Worm (Caenorhabditis elegans): ENCODE results near the gene F54D8.6.

DNA sequence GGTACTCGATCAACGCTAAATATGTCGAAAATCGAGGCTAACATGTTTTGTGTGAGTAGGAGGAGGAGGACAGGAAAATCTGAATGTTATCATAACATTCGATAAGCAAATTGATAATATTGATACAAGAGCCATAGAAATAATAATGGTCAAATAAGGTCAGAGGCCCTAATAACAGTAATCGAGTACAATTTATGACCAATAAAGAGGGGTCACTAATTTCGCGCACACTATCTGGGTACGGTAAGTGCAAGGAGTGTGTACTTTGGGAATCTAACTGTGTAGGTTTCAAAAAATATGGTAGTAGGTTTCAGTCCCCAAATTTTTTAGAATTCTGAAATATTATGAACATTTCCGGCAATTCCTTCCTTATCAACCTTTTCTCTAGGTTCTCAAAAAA, 40.7 kb downstream of the F54D8.6 start:
- TF ChIP-seq egl-27 (tag; optimal IDR thresholded peaks at IDR 0.05) (no peak), pqm-1 (tag; optimal IDR thresholded peaks at IDR 0.05) (no peak), swsn-7 (tag; optimal IDR thresholded peaks at IDR 0.05) (no peak), nhr-11 (tag; optimal IDR thresholded peaks at IDR 0.05) (no peak), ztf-11 (tag; optimal IDR thresholded peaks at IDR 0.05) (no peak), nhr-77 (tag; optimal IDR thresholded peaks at IDR 0.05) (no peak), aly-2 (tag; optimal IDR thresholded peaks at IDR 0.05) (no peak), elt-3 (tag; optimal IDR thresholded peaks at IDR 0.05) (no peak), ama-1 (optimal IDR thresholded peaks at IDR 0.05) (no peak), unc-86 (tag; optimal IDR thresholded peaks at IDR 0.05) (no peak), ceh-82 (tag; optimal IDR thresholded peaks at IDR 0.05) (no peak), lin-39 (tag; optimal IDR thresholded peaks at IDR 0.05) (no peak), mab-9 (GFP tag; IDR thresholded peaks at IDR 0.05) (no peak), pag-3 (tag; optimal IDR thresholded peaks at IDR 0.05; ENCODE audit: borderline replicate concordance, insufficient read depth) (no peak)

All from whole organism, L1 larva.